Worm (Caenorhabditis elegans): Measurements from ENCODE around the gene K07F5.22.
A peak's percentile ranks its signal among the peaks of the same experiment; 100 is the strongest.

The K07F5.22 gene

DNA sequence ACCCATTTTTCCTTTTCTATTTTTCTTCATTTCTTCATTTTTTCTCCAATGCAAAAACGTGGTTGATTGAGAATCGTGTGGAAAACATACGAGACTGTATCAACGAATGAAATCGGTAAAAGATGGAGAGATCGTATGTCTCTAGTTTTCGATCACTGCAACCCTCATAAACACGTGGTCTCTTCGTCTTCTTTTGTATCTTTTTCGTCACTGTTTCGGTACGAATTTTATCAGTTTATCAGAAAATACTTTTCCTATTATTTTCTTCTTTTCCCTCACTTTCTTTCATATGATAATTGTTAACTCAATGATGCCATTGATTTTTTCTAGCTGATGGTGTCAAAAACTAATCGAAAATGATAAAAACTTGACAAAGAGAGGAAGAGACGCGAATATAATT lies 10.8 kb downstream of the K07F5.22 start (continued):
- TF ChIP-seq unc-62 (GFP tag; optimal IDR thresholded peaks at IDR 0.05 in 1 of 2) (peak in 1 of 2 experiments; percentile 43), unc-62 (tag; optimal IDR thresholded peaks at IDR 0.05) (no peak), nhr-48 (tag; optimal IDR thresholded peaks at IDR 0.05) (peak; percentile 81), duxl-1 (tag; optimal IDR thresholded peaks at IDR 0.05; ENCODE audit: poor library complexity) (no peak)

DNA sequence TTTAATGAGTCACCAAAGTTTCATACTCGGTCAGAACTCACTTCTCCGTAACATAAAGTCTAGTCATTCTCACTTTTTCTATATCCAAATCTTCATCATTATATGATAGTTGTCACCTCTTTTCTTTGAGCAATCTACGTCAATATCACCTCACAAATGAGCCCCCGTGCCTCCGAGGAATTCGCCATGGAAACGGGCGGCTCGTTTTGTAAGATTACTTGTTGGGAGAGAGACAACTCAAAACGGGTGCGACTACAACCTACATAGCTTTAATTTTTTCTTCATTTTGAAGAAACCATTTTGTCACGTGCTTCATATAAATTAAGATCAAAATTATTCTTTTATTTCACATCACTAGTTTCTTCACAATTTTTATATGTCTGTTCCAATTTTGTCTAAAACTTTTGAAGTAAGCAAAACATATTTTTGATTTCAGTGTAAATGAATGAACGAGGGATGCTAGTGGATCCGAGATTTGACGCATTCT lies 14.1 kb downstream of the K07F5.22 start, which contains the start of gene nhr-4:
Gene nhr-4, plus strand, starts transcription at position 437 of the 487 bp plus-strand sequence.
- TF ChIP-seq skn-1 (tag; optimal IDR thresholded peaks at IDR 0.05) (no peak), spr-1 (tag; optimal IDR thresholded peaks at IDR 0.05) (no peak), zip-2 (tag; optimal IDR thresholded peaks at IDR 0.05) (no peak), mes-2 (tag; optimal IDR thresholded peaks at IDR 0.05; ENCODE audit: poor library complexity, severe bottlenecking) (no peak), lin-1 (GFP tag; IDR thresholded peaks at IDR 0.05) (no peak), snpc-1.2 (GFP tag; IDR thresholded peaks at IDR 0.05) (no peak), lin-15B (tag; optimal IDR thresholded peaks at IDR 0.05) (no peak), hlh-30 (tag; optimal IDR thresholded peaks at IDR 0.05; ENCODE audit: insufficient read depth) (no peak), dve-1 (tag; optimal IDR thresholded peaks at IDR 0.05; ENCODE audit: insufficient read depth) (no peak)

DNA sequence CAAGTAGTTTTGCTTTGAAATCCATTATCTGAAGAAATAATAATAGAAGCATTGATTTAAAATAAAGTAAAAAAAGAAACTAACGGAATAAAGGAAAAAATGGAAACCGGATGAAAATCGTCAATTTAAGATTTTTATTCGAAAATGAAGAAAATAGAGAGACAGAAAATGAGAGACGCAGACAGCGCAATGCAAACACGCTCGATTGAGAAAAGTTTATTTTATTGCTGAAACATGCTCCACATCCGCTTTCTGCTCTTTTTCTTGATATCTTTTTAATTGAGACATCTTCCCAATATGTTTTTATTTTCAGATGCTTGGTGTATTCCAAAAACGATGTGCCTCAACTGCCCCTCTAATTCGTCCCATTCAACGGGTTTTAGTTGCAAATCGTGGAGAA lies 19.4 kb downstream of the K07F5.22 start, which contains the start of the genes prp-18 and mccc-1:
Gene prp-18, minus strand, starts transcription at position 127 of the 400 bp plus-strand sequence.
Gene mccc-1, plus strand, starts transcription at position 314 of the 400 bp plus-strand sequence.
- TF ChIP-seq nhr-28 (tag; optimal IDR thresholded peaks at IDR 0.05) (peak; percentile 4), Y105C5A.15 (GFP tag; IDR thresholded peaks at IDR 0.05) (no peak), mes-2 (tag; optimal IDR thresholded peaks at IDR 0.05; ENCODE audit: poor library complexity, severe bottlenecking) (peak; percentile 72), T20F7.1 (GFP tag; optimal IDR thresholded peaks at IDR 0.05) (peak; percentile 48), nhr-6 (tag; optimal IDR thresholded peaks at IDR 0.05) (peak; percentile 57), nhr-77 (tag; optimal IDR thresholded peaks at IDR 0.05) (peak; percentile 34), unc-130 (GFP tag; optimal IDR thresholded peaks at IDR 0.05) (peak; percentile 64), lin-38 (GFP tag; IDR thresholded peaks at IDR 0.05) (peak; percentile 94), egl-43 (GFP tag; IDR thresholded peaks at IDR 0.05) (no peak), hlh-11 (tag; optimal IDR thresholded peaks at IDR 0.05) (peak; percentile 3), aly-2 (tag; optimal IDR thresholded peaks at IDR 0.05) (no peak), madf-5 (GFP tag; IDR thresholded peaks at IDR 0.05) (0 out of 4 replicates have a peak, but pooled peaks of 1 of the 2 experiments have one; percentile 14), dpl-1 (GFP tag; optimal IDR thresholded peaks at IDR 0.05) (peak; percentile 61), snpc-1.2 (GFP tag; IDR thresholded peaks at IDR 0.05) (0 out of 2 replicates have a peak, but pooled peaks have one; percentile 24)

DNA sequence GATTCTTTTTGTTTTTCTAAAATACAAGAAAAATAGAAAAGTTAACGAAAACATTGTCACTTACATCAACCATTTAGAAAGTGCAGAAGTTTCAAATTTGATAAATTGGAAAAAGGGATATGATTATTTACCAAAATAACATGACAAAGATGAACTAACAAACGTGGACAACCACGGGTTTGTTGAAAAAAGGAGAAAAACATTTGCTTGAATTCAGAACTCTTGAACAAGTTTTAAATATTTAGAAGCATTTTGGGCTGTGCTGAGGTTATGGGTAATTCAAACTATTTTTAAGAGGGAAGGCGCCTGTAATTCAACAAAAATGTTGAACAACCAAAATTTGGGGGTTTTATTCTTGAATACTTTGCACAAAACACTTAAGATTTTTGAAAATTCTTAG lies 25.0 kb downstream of the K07F5.22 start, which contains the start of gene ttbk-3:
Gene ttbk-3, minus strand, starts transcription at position 101 of the 400 bp plus-strand sequence.
- no peak for TF ChIP-seq mep-1 (tag; optimal IDR thresholded peaks at IDR 0.05)
- no peak for TF ChIP-seq ztf-11 (tag; optimal IDR thresholded peaks at IDR 0.05)
- no peak for TF ChIP-seq ceh-82 (tag; optimal IDR thresholded peaks at IDR 0.05)
- no peak for TF ChIP-seq nhr-41 (GFP tag; IDR thresholded peaks at IDR 0.05)
- TF ChIP-seq tag-97 (GFP tag; IDR thresholded peaks at IDR 0.05): no peak
- TF ChIP-seq zip-2 (tag; optimal IDR thresholded peaks at IDR 0.05): no peak
- TF ChIP-seq T26A8.4 (GFP tag; IDR thresholded peaks at IDR 0.05): no peak
- TF ChIP-seq set-16 (GFP tag; IDR thresholded peaks at IDR 0.05): no peak
- TF ChIP-seq nhr-25 (tag; optimal IDR thresholded peaks at IDR 0.05; ENCODE audit: borderline replicate concordance, insufficient read depth): no peak
- TF ChIP-seq nhr-6 (tag; optimal IDR thresholded peaks at IDR 0.05): no peak
- TF ChIP-seq mxl-3 (GFP tag; optimal IDR thresholded peaks at IDR 0.05): no peak
- TF ChIP-seq nhr-237 (tag; optimal IDR thresholded peaks at IDR 0.05): no peak
- TF ChIP-seq lim-7 (GFP tag; IDR thresholded peaks at IDR 0.05): no peak
- TF ChIP-seq rbr-2 (tag; optimal IDR thresholded peaks at IDR 0.05): no peak
- TF ChIP-seq tra-1 (GFP tag; IDR thresholded peaks at IDR 0.05): no peak
- no peak for TF ChIP-seq lir-3 (tag; optimal IDR thresholded peaks at IDR 0.05)
- TF ChIP-seq zfp-2 (tag; optimal IDR thresholded peaks at IDR 0.05): no peak
- no peak for TF ChIP-seq attf-4 (tag; optimal IDR thresholded peaks at IDR 0.05)
- no peak for TF ChIP-seq ceh-32 (tag; optimal IDR thresholded peaks at IDR 0.05; ENCODE audit: poor library complexity)
- no peak for TF ChIP-seq T20F7.1 (GFP tag; optimal IDR thresholded peaks at IDR 0.05)

Measured in whole organism, L4 larva.